Fruit fly (Drosophila melanogaster): Measurements from ENCODE around the gene CG13070.

DNA sequence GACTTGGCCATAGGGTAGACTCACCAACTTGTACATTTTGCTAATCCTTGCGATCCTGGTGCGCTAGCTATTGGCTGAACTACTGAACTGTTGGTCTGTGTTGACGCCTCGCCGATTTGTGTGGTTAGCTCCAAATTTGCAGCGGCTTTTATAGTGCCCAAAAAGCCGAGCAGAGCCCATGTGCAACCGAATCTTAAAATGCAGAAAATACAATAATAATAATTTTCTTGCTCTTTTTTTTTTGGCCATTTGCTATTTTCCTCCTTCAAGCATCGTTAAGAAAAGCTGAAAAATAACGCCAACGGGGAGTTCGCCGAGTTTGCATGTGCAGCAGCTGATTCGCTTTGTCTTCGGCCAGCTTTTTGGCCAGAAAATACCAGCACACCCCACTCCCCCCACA lies 45.2 kb downstream of the CG13070 start, which contains the start of gene CG13042:
- TF ChIP-seq CTCF (optimal IDR thresholded peaks at IDR 0.05), result no peak
- no peak for TF ChIP-seq CG8478 (optimal IDR thresholded peaks at IDR 0.05)

All from S2 (cell line).